Worm (Caenorhabditis elegans) whole organism, L2 larva: Measurements from ENCODE around the gene F13B6.2.
A peak's percentile ranks its signal among the peaks of the same experiment; 100 is the strongest.

ENCODE experiments used
- F13H6.1 ChIP-seq: sonication (generic microtip); optimal IDR thresholded peaks from 2 replicates; lab custom pipeline; 2016; ENCODE audit warnings: missing genetic modification characterization, missing compliant biosample characterization
- ama-1 ChIP-seq: fragments of 150-350 bp; optimal IDR thresholded peaks from 2 replicates; lab custom pipeline; 2018; ENCODE audit warnings: inconsistent platforms
- ceh-16 ChIP-seq: fragments of 150-350 bp; optimal IDR thresholded peaks from 2 replicates; lab custom pipeline; 2014; ENCODE audit warnings: missing biosample characterization, missing genetic modification characterization
- egl-27 ChIP-seq: sonication (generic microtip); optimal IDR thresholded peaks from 3 replicates; lab custom pipeline; 2017; ENCODE audit warnings: missing biosample characterization, missing genetic modification reagents, missing genetic modification characterization
- fos-1 ChIP-seq: fragments of 150-350 bp; optimal IDR thresholded peaks from 2 replicates; lab custom pipeline; 2014; ENCODE audit warnings: missing biosample characterization, missing genetic modification characterization
- lin-13 ChIP-seq: fragments of 150-350 bp; optimal IDR thresholded peaks from 2 replicates; lab custom pipeline; 2014; ENCODE audit warnings: missing biosample characterization, missing genetic modification reagents, missing genetic modification characterization
- lsy-2 ChIP-seq, 2 experiments: fragments of 150-350 bp in 1 of 2; sonication (generic microtip) in 1 of 2; optimal IDR thresholded peaks; 2 replicates each; lab custom pipeline; 2014 to 2017; ENCODE audit warnings: missing biosample characterization in 2 of 2, missing genetic modification characterization in 2 of 2
- mdl-1 ChIP-seq, 2 experiments: fragments of 150-350 bp in 1 of 2; sonication (generic microtip) in 1 of 2; optimal IDR thresholded peaks; 2 replicates each; lab custom pipeline; 2017; ENCODE audit warnings: missing biosample characterization in 2 of 2, missing genetic modification characterization in 2 of 2
- nhr-11 ChIP-seq: fragments of 150-350 bp; optimal IDR thresholded peaks from 2 replicates; lab custom pipeline; 2014; ENCODE audit warnings: missing biosample characterization, missing genetic modification characterization
- nhr-6 ChIP-seq: fragments of 150-350 bp; optimal IDR thresholded peaks from 2 replicates; lab custom pipeline; 2014; ENCODE audit warnings: missing biosample characterization, missing genetic modification characterization

DNA sequence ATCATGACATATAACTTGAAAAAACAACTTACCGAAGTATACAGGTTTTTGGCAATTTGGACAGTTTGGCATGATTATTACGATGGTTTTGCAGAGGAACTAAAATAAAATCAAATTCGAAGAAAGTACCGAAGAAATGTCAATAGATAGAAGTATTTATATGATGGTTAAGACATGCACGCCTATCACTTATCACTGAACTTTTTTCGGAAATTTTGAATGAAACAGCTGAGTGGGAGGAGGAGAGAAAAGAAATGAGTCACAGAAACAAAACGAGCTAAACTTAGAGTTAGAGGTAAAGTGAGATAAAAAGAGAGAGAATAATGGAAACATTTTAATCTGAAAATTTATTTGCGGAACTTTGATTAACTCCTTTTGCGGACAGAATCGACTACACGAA is 14.9 kb downstream of the F13B6.2 start, which contains the start of gene valv-1:
- TF ChIP-seq fos-1 (tag; lab: Kevin White, UChicago) (peak; percentile 28), ama-1 (lab: Kevin White, UChicago) (no peak), lsy-2 (tag; optimal IDR thresholded peaks at IDR 0.05; lab: Kevin White, UChicago) (no peak), nhr-11 (tag; lab: Kevin White, UChicago) (no peak), lin-13 (no peak), nhr-6 (tag; lab: Kevin White, UChicago) (no peak), F13H6.1 (tag; lab: Kevin White, UChicago) (no peak), mdl-1 (tag; optimal IDR thresholded peaks at IDR 0.05; lab: Kevin White, UChicago) (no peak), egl-27 (tag; lab: Kevin White, UChicago) (no peak), ceh-16 (tag; lab: Kevin White, UChicago) (no peak)
